Fruit fly (Drosophila melanogaster): ENCODE results near the gene Galk.

The Galk gene

DNA sequence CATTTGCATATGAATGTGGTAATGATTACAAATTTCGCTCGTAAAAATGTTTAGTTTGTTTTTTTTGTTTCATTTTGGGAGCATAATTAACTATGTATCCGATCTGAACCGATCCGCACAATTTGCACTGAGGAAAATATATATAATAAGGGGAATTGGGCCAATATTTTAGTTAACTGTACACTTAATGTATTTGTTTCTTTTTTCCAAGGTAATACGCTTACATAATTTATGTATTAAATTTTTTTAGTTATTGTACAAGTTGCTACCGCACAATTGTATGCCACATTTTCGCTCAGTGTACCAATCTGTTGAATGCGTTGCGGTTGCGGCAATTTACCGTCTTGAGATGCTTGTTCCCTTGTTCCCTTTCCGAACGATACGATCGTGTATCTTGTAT is 39.8 kb upstream of the Galk start (continued):
- no peak for TF ChIP-seq insv (GFP tag; optimal IDR thresholded peaks at IDR 0.05)
- peak; percentile 39 for TF ChIP-seq CG6765 (GFP tag; optimal IDR thresholded peaks at IDR 0.05)
- peak; percentile 85 for TF ChIP-seq CG8924 (tag; optimal IDR thresholded peaks at IDR 0.05)
- TF ChIP-seq fd64A (GFP tag; optimal IDR thresholded peaks at IDR 0.05) = peak; percentile 47
- TF ChIP-seq CG8290 (GFP tag; optimal IDR thresholded peaks at IDR 0.05) = peak; percentile 85
- TF ChIP-seq CG8290 (tag; optimal IDR thresholded peaks at IDR 0.05) = peak in 1 of 2 experiments; percentile 57
- peak; percentile 81 for TF ChIP-seq mam (GFP tag; optimal IDR thresholded peaks at IDR 0.05)
- peak; percentile 89 for TF ChIP-seq CG4730 (GFP tag; IDR thresholded peaks at IDR 0.05)
- TF ChIP-seq CG4424 (GFP tag; optimal IDR thresholded peaks at IDR 0.05) = peak; percentile 86
- TF ChIP-seq abd-A (tag; optimal IDR thresholded peaks at IDR 0.05) = peak; percentile 21
- peak; percentile 86 for TF ChIP-seq CG43689 (GFP tag; IDR thresholded peaks at IDR 0.05)
- peak; percentile 87 for TF ChIP-seq CG17829 (tag; optimal IDR thresholded peaks at IDR 0.05)
- TF ChIP-seq danr (GFP tag; IDR thresholded peaks at IDR 0.05) = peak; percentile 80
- peak; percentile 53; the same call in 1 of the 2 replicates for TF ChIP-seq toy (GFP tag; IDR thresholded peaks at IDR 0.05)
- TF ChIP-seq br (optimal IDR thresholded peaks at IDR 0.05) = no peak
- TF ChIP-seq Aef1 (GFP tag; IDR thresholded peaks at IDR 0.05) = peak; percentile 89
- TF ChIP-seq gt (GFP tag; IDR thresholded peaks at IDR 0.05) = peak; percentile 77
- peak; percentile 72 for TF ChIP-seq Mad (GFP tag; optimal IDR thresholded peaks at IDR 0.05)
- TF ChIP-seq CG18599 (GFP tag; optimal IDR thresholded peaks at IDR 0.05) = peak; percentile 77
- peak; percentile 83 for TF ChIP-seq bab2 (GFP tag; optimal IDR thresholded peaks at IDR 0.05)
- peak; percentile 87 for TF ChIP-seq CG31441 (GFP tag; IDR thresholded peaks at IDR 0.05)
- peak; percentile 33 for TF ChIP-seq CG2116 (GFP tag; optimal IDR thresholded peaks at IDR 0.05)
- peak; percentile 53 for TF ChIP-seq Nf-YB (GFP tag; optimal IDR thresholded peaks at IDR 0.05)
- TF ChIP-seq dan (GFP tag; IDR thresholded peaks at IDR 0.05) = peak; percentile 67
- TF ChIP-seq run (tag; optimal IDR thresholded peaks at IDR 0.05) = peak; percentile 92
- no peak for TF ChIP-seq CG3065 (GFP tag; optimal IDR thresholded peaks at IDR 0.05)
- peak; percentile 72 for TF ChIP-seq ewg (GFP tag; optimal IDR thresholded peaks at IDR 0.05)
- peak; percentile 82; the same call in 2 of the 3 replicates for TF ChIP-seq CG2199 (GFP tag; IDR thresholded peaks at IDR 0.05)
- no peak for TF ChIP-seq Trl (optimal IDR thresholded peaks at IDR 0.05)
- TF ChIP-seq Trl (GFP tag; optimal IDR thresholded peaks at IDR 0.05) = peak; percentile 76
- peak; percentile 38 for TF ChIP-seq NC2α (GFP tag; optimal IDR thresholded peaks at IDR 0.05)
- peak; percentile 61 for TF ChIP-seq CG15011 (GFP tag; optimal IDR thresholded peaks at IDR 0.05)
- TF ChIP-seq Dip2 (GFP tag; IDR thresholded peaks at IDR 0.05) = 0 out of 2 replicates have a peak, but pooled peaks have one; percentile 20
- TF ChIP-seq Med (GFP tag) = peak; percentile 96
- peak; percentile 78 for TF ChIP-seq CG11247 (GFP tag; IDR thresholded peaks at IDR 0.05)
- TF ChIP-seq CG14860 (GFP tag; IDR thresholded peaks at IDR 0.05; ENCODE audit: partially characterized antibody) = no peak
- peak; percentile 65 for TF ChIP-seq CG13775 (GFP tag; optimal IDR thresholded peaks at IDR 0.05)
- TF ChIP-seq Ravus (GFP tag; IDR thresholded peaks at IDR 0.05) = peak; percentile 76
- peak; percentile 88 for TF ChIP-seq CoRest (tag; optimal IDR thresholded peaks at IDR 0.05)
- peak; percentile 50 for TF ChIP-seq CG16815 (GFP tag; optimal IDR thresholded peaks at IDR 0.05)
- TF ChIP-seq repo (GFP tag; optimal IDR thresholded peaks at IDR 0.05) = peak; percentile 68
- peak; percentile 80 for TF ChIP-seq Gug (GFP tag; IDR thresholded peaks at IDR 0.05)
- peak; percentile 69 for TF ChIP-seq trh (GFP tag; optimal IDR thresholded peaks at IDR 0.05)
- no peak for TF ChIP-seq pfk (GFP tag; optimal IDR thresholded peaks at IDR 0.05)
- TF ChIP-seq CG5180 (GFP tag; optimal IDR thresholded peaks at IDR 0.05) = peak; percentile 74
- peak; percentile 82 for TF ChIP-seq NFAT (GFP tag; IDR thresholded peaks at IDR 0.05)
- TF ChIP-seq ttk (GFP tag; IDR thresholded peaks at IDR 0.05) = peak; percentile 87
- peak; percentile 64 for TF ChIP-seq fd3F (GFP tag; optimal IDR thresholded peaks at IDR 0.05)
- peak; percentile 65 for TF ChIP-seq NC2β (GFP tag; optimal IDR thresholded peaks at IDR 0.05)
- peak; percentile 27 for TF ChIP-seq Myb (GFP tag; optimal IDR thresholded peaks at IDR 0.05)
- peak; percentile 83 for TF ChIP-seq lab (GFP tag; optimal IDR thresholded peaks at IDR 0.05)
- TF ChIP-seq prd (optimal IDR thresholded peaks at IDR 0.05) = no peak
- TF ChIP-seq prd (GFP tag; IDR thresholded peaks at IDR 0.05) = peak; percentile 94
